Worm (Caenorhabditis elegans) whole organism, L2 larva: Measurements from ENCODE around the gene fbxa-150.

Source experiments
- ZK546.5 ChIP-seq: sonication (generic microtip); optimal IDR thresholded peaks from 2 replicates; lab custom pipeline; 2017; ENCODE audit warnings: missing biosample characterization, missing genetic modification characterization
- ama-1 ChIP-seq: fragments of 150-350 bp; optimal IDR thresholded peaks from 2 replicates; lab custom pipeline; 2018; ENCODE audit warnings: inconsistent platforms
- dmd-4 ChIP-seq: sonication (generic microtip); optimal IDR thresholded peaks from 2 replicates; lab custom pipeline; 2017; ENCODE audit warnings: missing biosample characterization, missing genetic modification characterization
- egl-27 ChIP-seq: sonication (generic microtip); optimal IDR thresholded peaks from 3 replicates; lab custom pipeline; 2017; ENCODE audit warnings: missing biosample characterization, missing genetic modification reagents, missing genetic modification characterization
- lin-39 ChIP-seq: fragments of 150-350 bp; optimal IDR thresholded peaks from 2 replicates; lab custom pipeline; 2014; ENCODE audit warnings: missing biosample characterization, missing genetic modification reagents, missing genetic modification characterization
- nhr-237 ChIP-seq: fragments of 150-350 bp; optimal IDR thresholded peaks from 2 replicates; lab custom pipeline; 2014; ENCODE audit warnings: missing biosample characterization, missing genetic modification characterization
- skn-1 ChIP-seq: sonication (generic microtip); optimal IDR thresholded peaks from 2 replicates; lab custom pipeline; 2017; ENCODE audit warnings: missing biosample characterization, missing genetic modification characterization

ce11 chrV:20514483-20514882 lies 7.9 kb upstream of the fbxa-150 start:
- TF ChIP-seq lin-39 (tag; lab: Kevin White, UChicago), result no peak
- no peak for TF ChIP-seq ama-1 (lab: Kevin White, UChicago)
- no peak for TF ChIP-seq dmd-4 (tag; lab: Kevin White, UChicago)
- no peak for TF ChIP-seq skn-1
- no peak for TF ChIP-seq nhr-237
- no peak for TF ChIP-seq ZK546.5 (tag; lab: Kevin White, UChicago)
- no peak for TF ChIP-seq egl-27 (tag; lab: Kevin White, UChicago)
